Worm (Caenorhabditis elegans): ENCODE measurements around the gene vps-37.

ce11 chrV:5591887-5592286 is 613 bp upstream of the vps-37 start:
- TF ChIP-seq lin-39 (tag; optimal IDR thresholded peaks at IDR 0.05) (no peak), ztf-11 (tag; optimal IDR thresholded peaks at IDR 0.05) (no peak), daf-12 (tag; optimal IDR thresholded peaks at IDR 0.05) (no peak), snpc-4 (tag; optimal IDR thresholded peaks at IDR 0.05) (no peak), fkh-10 (GFP tag; optimal IDR thresholded peaks at IDR 0.05) (no peak), unc-62 (GFP tag; optimal IDR thresholded peaks at IDR 0.05) (no peak), nhr-76 (tag; optimal IDR thresholded peaks at IDR 0.05) (no peak)
